Fruit fly (Drosophila melanogaster): ENCODE data around the gene CG7992.

The CG7992 gene

dm6 chrX:19268484-19269068 lies 21.5 kb upstream of the CG7992 start, which contains the start of gene CG8010 (continued):
- TF ChIP-seq CG15479 (GFP tag; optimal IDR thresholded peaks at IDR 0.05): no peak
- TF ChIP-seq Hey (tag; optimal IDR thresholded peaks at IDR 0.05): no peak
- no peak for TF ChIP-seq Ssrp (tag; optimal IDR thresholded peaks at IDR 0.05)
- TF ChIP-seq stwl (tag; optimal IDR thresholded peaks at IDR 0.05): peak; percentile 47
- TF ChIP-seq CG13123 (GFP tag; optimal IDR thresholded peaks at IDR 0.05): no peak
- TF ChIP-seq Oli (tag; optimal IDR thresholded peaks at IDR 0.05): no peak
- peak; percentile 79 for TF ChIP-seq Dref (GFP tag; IDR thresholded peaks at IDR 0.05)
- TF ChIP-seq Rx (GFP tag; IDR thresholded peaks at IDR 0.05): no peak
- peak; percentile 3 for TF ChIP-seq kah (GFP tag; optimal IDR thresholded peaks at IDR 0.05)
- TF ChIP-seq vfl (GFP tag; optimal IDR thresholded peaks at IDR 0.05): peak; percentile 13
- peak; percentile 13 for TF ChIP-seq tin (GFP tag; optimal IDR thresholded peaks at IDR 0.05)
- no peak for TF ChIP-seq CG6654 (GFP tag; optimal IDR thresholded peaks at IDR 0.05)
- TF ChIP-seq ken (GFP tag; IDR thresholded peaks at IDR 0.05): 0 out of 3 replicates have a peak, but pooled peaks have one; percentile 20
- TF ChIP-seq tap (tag; optimal IDR thresholded peaks at IDR 0.05): no peak
- TF ChIP-seq slp2 (GFP tag; optimal IDR thresholded peaks at IDR 0.05): no peak
- peak; percentile 65 for TF ChIP-seq Fer1 (GFP tag; optimal IDR thresholded peaks at IDR 0.05)
- TF ChIP-seq CG7987 (GFP tag; optimal IDR thresholded peaks at IDR 0.05): peak; percentile 31
- TF ChIP-seq ssp (GFP tag; IDR thresholded peaks at IDR 0.05): no peak
- no peak for TF ChIP-seq corto (GFP tag; optimal IDR thresholded peaks at IDR 0.05)
- TF ChIP-seq CG14014 (GFP tag; IDR thresholded peaks at IDR 0.05): peak; percentile 40; the same call in 1 of the 2 replicates
- no peak for TF ChIP-seq Ravus (GFP tag; IDR thresholded peaks at IDR 0.05)
- TF ChIP-seq fd102C (GFP tag; optimal IDR thresholded peaks at IDR 0.05): no peak
- TF ChIP-seq CG13296 (GFP tag; optimal IDR thresholded peaks at IDR 0.05): peak; percentile 5
- TF ChIP-seq CG9797 (GFP tag; optimal IDR thresholded peaks at IDR 0.05): peak; percentile 12
- no peak for TF ChIP-seq MTF-1 (GFP tag; optimal IDR thresholded peaks at IDR 0.05; ENCODE audit: borderline replicate concordance)
- peak; percentile 42; the same call in 1 of the 3 replicates for TF ChIP-seq CG7963 (GFP tag; IDR thresholded peaks at IDR 0.05; ENCODE audit: partially characterized antibody)
- TF ChIP-seq yki (optimal IDR thresholded peaks at IDR 0.05): no peak
- no peak for TF ChIP-seq pan (optimal IDR thresholded peaks at IDR 0.05)
- TF ChIP-seq pan (GFP tag; optimal IDR thresholded peaks at IDR 0.05 in 1 of 2, IDR thresholded peaks at IDR 0.05 in 1 of 2): peak in 1 of 2 experiments; percentile 13
- peak; percentile 87 for TF ChIP-seq MESR4 (GFP tag; optimal IDR thresholded peaks at IDR 0.05)
- TF ChIP-seq CG8924 (tag; optimal IDR thresholded peaks at IDR 0.05): peak; percentile 15
- peak; percentile 2 for TF ChIP-seq Myb (GFP tag; optimal IDR thresholded peaks at IDR 0.05)
- TF ChIP-seq grau (tag; optimal IDR thresholded peaks at IDR 0.05): peak; percentile 39
- TF ChIP-seq pb (GFP tag; optimal IDR thresholded peaks at IDR 0.05): no peak
- TF ChIP-seq wor (GFP tag; IDR thresholded peaks at IDR 0.05): no peak
- peak; percentile 30 for TF ChIP-seq trem (tag; optimal IDR thresholded peaks at IDR 0.05)
- TF ChIP-seq emc (GFP tag; optimal IDR thresholded peaks at IDR 0.05): no peak
- no peak for TF ChIP-seq CG12769 (tag; optimal IDR thresholded peaks at IDR 0.05)
- TF ChIP-seq az2 (GFP tag; optimal IDR thresholded peaks at IDR 0.05): peak; percentile 2
- peak; percentile 39; the same call in 1 of the 3 replicates for TF ChIP-seq CG11456 (GFP tag; IDR thresholded peaks at IDR 0.05)
- TF ChIP-seq HLHmδ (GFP tag; optimal IDR thresholded peaks at IDR 0.05): peak; percentile 17
- no peak for TF ChIP-seq Mes4 (GFP tag; optimal IDR thresholded peaks at IDR 0.05)
- TF ChIP-seq Abd-B (GFP tag; optimal IDR thresholded peaks at IDR 0.05): no peak
- TF ChIP-seq CG12071 (GFP tag; optimal IDR thresholded peaks at IDR 0.05): no peak
- TF ChIP-seq CG2712 (tag; optimal IDR thresholded peaks at IDR 0.05): peak; percentile 49
- no peak for TF ChIP-seq Elba2 (GFP tag; optimal IDR thresholded peaks at IDR 0.05)
- no peak for TF ChIP-seq CG7786 (GFP tag; optimal IDR thresholded peaks at IDR 0.05)
- peak; percentile 46 for TF ChIP-seq CG12659 (GFP tag; optimal IDR thresholded peaks at IDR 0.05)
- no peak for TF ChIP-seq CG31388 (GFP tag; optimal IDR thresholded peaks at IDR 0.05)
- TF ChIP-seq Meics (GFP tag; optimal IDR thresholded peaks at IDR 0.05): no peak
- no peak for TF ChIP-seq gsb (GFP tag; IDR thresholded peaks at IDR 0.05)
